Fruit fly (Drosophila melanogaster) whole organism, adult: Measurements from ENCODE around the gene Trim9.

Experiments used
- CG33017 ChIP-seq: fragments of 200-800 bp; sonication (Bioruptor generic); optimal IDR thresholded peaks from 2 replicates; lab custom pipeline; 2018; ENCODE audit warnings: missing biosample characterization, mild to moderate bottlenecking, missing genetic modification characterization, moderate library complexity
- CG7045 ChIP-seq: fragments of 200-800 bp; sonication (Bioruptor generic); optimal IDR thresholded peaks from 2 replicates; lab custom pipeline; 2017; ENCODE audit warnings: missing biosample characterization, mild to moderate bottlenecking, missing genetic modification characterization
- Crg-1 ChIP-seq: fragments of 200-800 bp; sonication (Bioruptor generic); optimal IDR thresholded peaks from 2 replicates; lab custom pipeline; 2016; ENCODE audit warnings: missing biosample characterization, missing genetic modification characterization
- bab1 ChIP-seq: fragments of 200-800 bp; sonication (Bioruptor generic); optimal IDR thresholded peaks from 3 replicates; lab custom pipeline; 2019; ENCODE audit warnings: missing biosample characterization, mild to moderate bottlenecking, missing genetic modification characterization, moderate library complexity
- kay ChIP-seq: fragments of 200-800 bp; sonication (Bioruptor generic); peaks from one replicate; lab custom pipeline; 2016; ENCODE audit warnings: missing biosample characterization, missing genetic modification characterization, borderline replicate concordance
- ovo ChIP-seq: fragments of 200-800 bp; sonication (Bioruptor generic); optimal IDR thresholded peaks from 2 replicates; lab custom pipeline; 2016; ENCODE audit warnings: missing biosample characterization, missing genetic modification characterization
- pad ChIP-seq: fragments of 200-800 bp; sonication (Bioruptor generic); optimal IDR thresholded peaks from 3 replicates; lab custom pipeline; 2017; ENCODE audit warnings: missing biosample characterization, missing genetic modification characterization, mild to moderate bottlenecking, moderate library complexity, missing genetic modification reagents

DNA sequence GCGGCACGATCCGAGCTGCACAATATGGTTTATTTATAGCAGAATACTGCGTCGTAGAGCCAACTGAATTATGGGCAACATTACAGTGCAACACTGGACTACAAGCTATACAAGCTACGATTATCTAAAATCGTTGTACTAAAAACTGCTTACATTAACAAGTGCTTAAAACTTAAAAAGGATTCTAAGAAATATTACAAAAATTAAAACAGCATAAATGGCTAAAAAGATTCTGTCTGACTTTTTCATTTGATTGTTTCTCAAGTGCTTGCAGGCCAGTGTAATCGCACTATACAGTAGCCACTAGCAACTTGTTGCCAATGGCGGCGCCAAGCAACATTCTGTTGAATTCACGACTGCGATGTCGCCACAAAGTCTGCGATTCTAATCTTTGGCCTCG, 72.1 kb downstream of the Trim9 start:
- TF ChIP-seq Crg-1 (GFP tag; lab: Kevin White, UChicago) (no peak), ovo (GFP tag; lab: Kevin White, UChicago) (no peak), pad (GFP tag; lab: Kevin White, UChicago) (no peak), CG33017 (tag; lab: Kevin White, UChicago) (no peak), bab1 (GFP tag; lab: Kevin White, UChicago) (no peak), CG7045 (GFP tag; lab: Kevin White, UChicago) (no peak), kay (GFP tag; lab: Kevin White, UChicago) (no peak)
